Worm (Caenorhabditis elegans) whole organism, young adult: ENCODE results near the gene F25G6.8.

Experiments used
- B0019.2 ChIP-seq: fragments of 200-800 bp; sonication (Bioruptor generic); conservative IDR thresholded peaks from 2 replicates; pipeline ENCODE4 v1.3.6; 2022; ENCODE audit warnings: missing genetic modification reagents, missing genetic modification characterization, missing compliant biosample characterization
- B0336.3 ChIP-seq: fragments of 200-800 bp; sonication (Bioruptor generic); IDR thresholded peaks from 2 replicates; pipeline ENCODE4 v1.3.6; 2022; ENCODE audit warnings: missing genetic modification characterization, missing compliant biosample characterization
- C17E4.6 ChIP-seq: fragments of 200-800 bp; sonication (Bioruptor generic); IDR thresholded peaks from 2 replicates; pipeline ENCODE4 v1.3.6; 2022; ENCODE audit warnings: missing genetic modification reagents, missing genetic modification characterization, missing compliant biosample characterization
- F52B5.7 ChIP-seq: sonication (generic microtip); optimal IDR thresholded peaks from 2 replicates; lab custom pipeline; 2016; ENCODE audit warnings: mild to moderate bottlenecking, missing genetic modification characterization, missing compliant biosample characterization
- K11D2.4 ChIP-seq: fragments of 200-800 bp; sonication (Bioruptor generic); IDR thresholded peaks from 2 replicates; pipeline ENCODE4 v1.3.6; 2022; ENCODE audit warnings: missing genetic modification reagents, missing genetic modification characterization, missing compliant biosample characterization
- K12H6.12 ChIP-seq: fragments of 200-800 bp; sonication (Bioruptor generic); optimal IDR thresholded peaks from 2 replicates; lab custom pipeline; 2018; ENCODE audit warnings: mild to moderate bottlenecking, missing genetic modification characterization, missing compliant biosample characterization
- Y56A3A.18 ChIP-seq: fragments of 200-800 bp; sonication (Bioruptor generic); IDR thresholded peaks from 2 replicates; pipeline ENCODE4 v1.3.6; 2022; ENCODE audit warnings: missing genetic modification reagents, missing genetic modification characterization, missing compliant biosample characterization
- ZK185.1 ChIP-seq: sonication (generic microtip); optimal IDR thresholded peaks from 2 replicates; lab custom pipeline; 2016; ENCODE audit warnings: mild to moderate bottlenecking, missing genetic modification characterization, missing compliant biosample characterization; ENCODE audit not compliant: poor library complexity, severe bottlenecking
- atf-7 ChIP-seq: sonication (generic microtip); optimal IDR thresholded peaks from 2 replicates; lab custom pipeline; 2017; ENCODE audit warnings: mild to moderate bottlenecking, missing genetic modification characterization, missing compliant biosample characterization
- athp-1 ChIP-seq: sonication (generic microtip); optimal IDR thresholded peaks from 2 replicates; lab custom pipeline; 2017; ENCODE audit warnings: mild to moderate bottlenecking, missing genetic modification characterization, missing compliant biosample characterization
- attf-5 ChIP-seq: fragments of 200-800 bp; sonication (Bioruptor generic); optimal IDR thresholded peaks from 2 replicates; lab custom pipeline; 2018; ENCODE audit warnings: mild to moderate bottlenecking, missing genetic modification characterization, missing compliant biosample characterization
- bed-1 ChIP-seq: fragments of 200-800 bp; sonication (Bioruptor generic); IDR thresholded peaks from 2 replicates; pipeline ENCODE4 v1.3.6; 2022; ENCODE audit warnings: missing genetic modification reagents, missing genetic modification characterization, missing compliant biosample characterization
- cebp-1 ChIP-seq, 2 experiments: fragments of 200-800 bp in 1 of 2; sonication (Bioruptor generic) in 1 of 2; sonication (generic microtip) in 1 of 2; IDR thresholded peaks in 1 of 2; optimal IDR thresholded peaks in 1 of 2; 2 replicates each; pipeline versions ENCODE4 v1.3.6 to Lab custom; 2017 to 2022; ENCODE audit warnings: missing compliant biosample characterization in 2 of 2, missing genetic modification characterization in 2 of 2, mild to moderate bottlenecking in 1 of 2, missing genetic modification reagents in 1 of 2, moderate library complexity in 1 of 2
- ceh-100 ChIP-seq: fragments of 200-800 bp; sonication (Bioruptor generic); IDR thresholded peaks from 2 replicates; pipeline ENCODE4 v1.3.6; 2022; ENCODE audit warnings: missing genetic modification reagents, missing genetic modification characterization, missing compliant biosample characterization
- ceh-27 ChIP-seq: fragments of 200-800 bp; sonication (Bioruptor generic); optimal IDR thresholded peaks from 2 replicates; lab custom pipeline; 2018; ENCODE audit warnings: mild to moderate bottlenecking, missing genetic modification characterization, moderate library complexity, missing compliant biosample characterization
- chd-7 ChIP-seq: sonication (generic microtip); optimal IDR thresholded peaks from 2 replicates; lab custom pipeline; 2016; ENCODE audit warnings: mild to moderate bottlenecking, missing genetic modification characterization, moderate library complexity, missing compliant biosample characterization
- dox-1 ChIP-seq: fragments of 200-800 bp; sonication (Bioruptor generic); IDR thresholded peaks from 2 replicates; pipeline ENCODE4 v1.3.6; 2022; ENCODE audit warnings: missing genetic modification reagents, missing genetic modification characterization, missing compliant biosample characterization
- dpl-1 ChIP-seq: fragments of 150-350 bp; optimal IDR thresholded peaks from 2 replicates; lab custom pipeline; 2014; ENCODE audit warnings: missing biosample characterization, missing genetic modification reagents, missing genetic modification characterization
- efl-1 ChIP-seq: fragments of 150-350 bp; optimal IDR thresholded peaks from 2 replicates; lab custom pipeline; 2014; ENCODE audit warnings: missing biosample characterization, missing genetic modification reagents, missing genetic modification characterization
- egl-44 ChIP-seq: fragments of 200-800 bp; sonication (Bioruptor generic); IDR thresholded peaks from 2 replicates; pipeline ENCODE4 v1.3.6; 2022; ENCODE audit warnings: missing genetic modification reagents, missing genetic modification characterization, missing compliant biosample characterization
- him-1 ChIP-seq: sonication (generic microtip); optimal IDR thresholded peaks from 2 replicates; lab custom pipeline; 2016; ENCODE audit warnings: missing genotype, missing genetic modification reagents, missing genetic modification characterization, missing compliant biosample characterization
- hmg-1.2 ChIP-seq: fragments of 200-800 bp; sonication (Bioruptor generic); IDR thresholded peaks from 2 replicates; pipeline ENCODE4 v1.3.6; 2022; ENCODE audit warnings: missing genetic modification reagents, missing genetic modification characterization, missing compliant biosample characterization
- hsf-1 ChIP-seq: fragments of 200-800 bp; sonication (Bioruptor generic); IDR thresholded peaks from 2 replicates; pipeline ENCODE4 v1.3.6; 2022; ENCODE audit warnings: missing genetic modification reagents, missing genetic modification characterization, missing compliant biosample characterization
- lin-26 ChIP-seq: fragments of 200-800 bp; sonication (Bioruptor generic); IDR thresholded peaks from 2 replicates; pipeline ENCODE4 v1.3.6; 2022; ENCODE audit warnings: missing genetic modification reagents, missing genetic modification characterization, missing compliant biosample characterization
- lin-54 ChIP-seq: fragments of 200-800 bp; sonication (Bioruptor generic); optimal IDR thresholded peaks from 2 replicates; lab custom pipeline; 2018; ENCODE audit warnings: mild to moderate bottlenecking, missing genetic modification characterization, missing compliant biosample characterization
- lir-1 ChIP-seq: fragments of 200-800 bp; sonication (Bioruptor generic); conservative IDR thresholded peaks from 2 replicates; pipeline ENCODE4 v1.3.6; 2022; ENCODE audit warnings: missing genetic modification reagents, missing genetic modification characterization, missing compliant biosample characterization
- lsl-1 ChIP-seq: fragments of 200-800 bp; sonication (Bioruptor generic); optimal IDR thresholded peaks from 2 replicates; lab custom pipeline; 2018; ENCODE audit warnings: mild to moderate bottlenecking, missing genetic modification characterization, moderate library complexity, missing compliant biosample characterization
- madf-6 ChIP-seq: fragments of 200-800 bp; sonication (Bioruptor generic); IDR thresholded peaks from 2 replicates; pipeline ENCODE4 v1.3.6; 2022; ENCODE audit warnings: missing genetic modification reagents, missing genetic modification characterization, missing compliant biosample characterization
- mcd-1 ChIP-seq: fragments of 200-800 bp; sonication (Bioruptor generic); IDR thresholded peaks from 2 replicates; pipeline ENCODE4 v1.3.6; 2022; ENCODE audit warnings: missing genetic modification reagents, missing genetic modification characterization, missing compliant biosample characterization
- mel-28 ChIP-seq: sonication (generic microtip); optimal IDR thresholded peaks from 2 replicates; lab custom pipeline; 2016; ENCODE audit warnings: borderline replicate concordance, mild to moderate bottlenecking, missing genetic modification characterization, missing compliant biosample characterization
- mes-4 ChIP-seq: sonication (generic microtip); optimal IDR thresholded peaks from 2 replicates; lab custom pipeline; 2016; ENCODE audit warnings: missing genotype, missing genetic modification characterization, missing compliant biosample characterization
- nfya-2 ChIP-seq: fragments of 200-800 bp; sonication (Bioruptor generic); IDR thresholded peaks from 2 replicates; pipeline ENCODE4 v1.3.6; 2022; ENCODE audit warnings: missing genetic modification reagents, missing genetic modification characterization, missing compliant biosample characterization
- nfyb-1 ChIP-seq: fragments of 200-800 bp; sonication (Bioruptor generic); IDR thresholded peaks from 2 replicates; pipeline ENCODE4 v1.3.6; 2022; ENCODE audit warnings: missing genetic modification reagents, missing genetic modification characterization, missing compliant biosample characterization
- nhr-90 ChIP-seq: sonication (generic microtip); optimal IDR thresholded peaks from 2 replicates; lab custom pipeline; 2016; ENCODE audit warnings: missing genotype, mild to moderate bottlenecking, missing genetic modification characterization, missing compliant biosample characterization
- pha-4 ChIP-seq: fragments of 150-350 bp; sonication (generic microtip); optimal IDR thresholded peaks from 2 replicates; lab custom pipeline; 2014; ENCODE audit warnings: missing biosample characterization, missing genetic modification reagents, missing genetic modification characterization
- rec-8 ChIP-seq, 2 experiments: sonication (generic microtip); optimal IDR thresholded peaks; 2 replicates each; lab custom pipeline; 2016; ENCODE audit warnings: mild to moderate bottlenecking in 2 of 2, missing genetic modification characterization in 2 of 2, missing genetic modification reagents in 2 of 2, missing genotype in 2 of 2, missing biosample characterization in 1 of 2, missing compliant biosample characterization in 1 of 2, moderate library complexity in 1 of 2
- repo-1 ChIP-seq: sonication (generic microtip); optimal IDR thresholded peaks from 2 replicates; lab custom pipeline; 2017; ENCODE audit warnings: mild to moderate bottlenecking, missing genetic modification characterization, missing compliant biosample characterization
- sdz-38 ChIP-seq: sonication (generic microtip); optimal IDR thresholded peaks from 2 replicates; lab custom pipeline; 2016; ENCODE audit warnings: missing genotype, missing genetic modification characterization, missing compliant biosample characterization
- snpc-1.1 ChIP-seq: sonication (generic microtip); optimal IDR thresholded peaks from 2 replicates; lab custom pipeline; 2017; ENCODE audit warnings: missing genetic modification characterization, mild to moderate bottlenecking, missing compliant biosample characterization, antibody characterized with exemption, moderate library complexity, missing genotype, missing genetic modification reagents; ENCODE audit not compliant: insufficient read depth
- snpc-4 ChIP-seq, 5 experiments: fragments of 150-350 bp in 1 of 5; sonication (generic microtip) in 4 of 5; optimal IDR thresholded peaks; 2 replicates each; lab custom pipeline; 2014 to 2018; ENCODE audit warnings: missing genetic modification characterization in 5 of 5, missing biosample characterization in 3 of 5, antibody characterized with exemption in 2 of 5, mild to moderate bottlenecking in 2 of 5, missing compliant biosample characterization in 2 of 5, missing genotype in 2 of 5, moderate library complexity in 2 of 5, missing genetic modification reagents in 1 of 5
- tbx-9 ChIP-seq: sonication (generic microtip); optimal IDR thresholded peaks from 2 replicates; lab custom pipeline; 2016; ENCODE audit warnings: borderline replicate concordance, missing genetic modification characterization, inconsistent platforms, missing compliant biosample characterization
- tlf-1 ChIP-seq: fragments of 200-800 bp; sonication (Bioruptor generic); optimal IDR thresholded peaks from 2 replicates; lab custom pipeline; 2018; ENCODE audit warnings: mild to moderate bottlenecking, missing genetic modification characterization, missing compliant biosample characterization
- zim-3 ChIP-seq: sonication (generic microtip); optimal IDR thresholded peaks from 2 replicates; lab custom pipeline; 2017; ENCODE audit warnings: mild to moderate bottlenecking, missing genetic modification characterization, moderate library complexity, missing compliant biosample characterization
- ztf-18 ChIP-seq: sonication (generic microtip); optimal IDR thresholded peaks from 2 replicates; lab custom pipeline; 2016; ENCODE audit warnings: missing genotype, mild to moderate bottlenecking, missing genetic modification characterization, missing compliant biosample characterization
- ztf-22 ChIP-seq: fragments of 200-800 bp; sonication (Bioruptor generic); optimal IDR thresholded peaks from 2 replicates; lab custom pipeline; 2018; ENCODE audit warnings: mild to moderate bottlenecking, missing genetic modification characterization, moderate library complexity, missing compliant biosample characterization

The F25G6.8 gene

DNA sequence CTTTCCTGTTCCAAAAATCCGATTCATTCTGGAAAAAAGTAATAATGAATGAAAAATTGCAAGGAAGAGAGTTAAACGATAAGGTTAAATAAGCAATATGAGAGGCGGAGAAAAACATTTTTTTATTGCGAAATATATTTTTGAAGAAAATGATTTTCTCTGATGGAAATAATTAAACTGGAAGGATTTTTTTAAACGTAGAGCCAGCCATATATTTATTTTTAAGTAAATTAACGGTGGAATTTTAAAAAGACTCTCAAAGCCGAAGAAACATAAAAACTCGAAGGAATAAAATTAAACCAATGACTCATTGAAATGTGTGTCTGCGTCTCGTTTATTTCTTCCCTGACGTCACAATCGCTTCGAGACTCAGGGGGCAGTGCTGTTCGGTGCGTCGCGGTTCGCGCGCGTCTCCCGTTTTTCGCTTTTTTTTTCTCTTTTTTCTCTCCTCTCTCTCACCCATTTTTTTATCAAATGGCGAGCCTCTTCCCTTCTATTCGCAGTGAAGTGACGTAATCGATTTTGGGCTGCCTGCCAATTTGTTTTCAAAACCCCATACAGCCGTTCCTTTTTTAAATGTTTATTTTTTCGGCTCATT, 41.2 kb upstream of the F25G6.8 start, which contains the start of gene vps-60 (continued):
- TF ChIP-seq rec-8 (tag; optimal IDR thresholded peaks at IDR 0.05; lab: Kevin White, UChicago) (no peak), attf-5 (GFP tag; lab: Kevin White, UChicago) (peak; percentile 97), nhr-90 (peak; percentile 48), nfya-2 (GFP tag; lab: Robert Waterston, UW) (no peak), ceh-100 (GFP tag; lab: Robert Waterston, UW) (peak; percentile 57; the same call in 1 of the 2 replicates), madf-6 (GFP tag; lab: Robert Waterston, UW) (peak; percentile 85), hmg-1.2 (GFP tag; lab: Robert Waterston, UW) (peak; percentile 77), lsl-1 (GFP tag; lab: Kevin White, UChicago) (peak; percentile 62), lin-54 (GFP tag; lab: Kevin White, UChicago) (peak; percentile 73), him-1 (no peak), chd-7 (tag; lab: Kevin White, UChicago) (peak; percentile 68), tbx-9 (tag; lab: Kevin White, UChicago) (no peak), B0336.3 (GFP tag; lab: Robert Waterston, UW) (peak; percentile 85), cebp-1 (GFP tag; IDR thresholded peaks at IDR 0.05; lab: Robert Waterston, UW) (peak; percentile 73), cebp-1 (tag; optimal IDR thresholded peaks at IDR 0.05; lab: Kevin White, UChicago) (peak; percentile 92), repo-1 (tag; lab: Kevin White, UChicago) (peak; percentile 20), K12H6.12 (tag; lab: Kevin White, UChicago) (peak; percentile 92), lir-1 (GFP tag; lab: Robert Waterston, UW) (peak; percentile 39; the same call in 1 of the 2 replicates), F52B5.7 (tag; lab: Kevin White, UChicago) (no peak), tlf-1 (GFP tag; lab: Kevin White, UChicago) (peak; percentile 80), atf-7 (tag; lab: Kevin White, UChicago) (peak; percentile 95), ztf-22 (GFP tag; lab: Kevin White, UChicago) (peak; percentile 63), snpc-1.1 (peak; percentile 45), snpc-4 (GFP tag; optimal IDR thresholded peaks at IDR 0.05; lab: Kevin White, UChicago) (peak; percentile 49), snpc-4 (tag; optimal IDR thresholded peaks at IDR 0.05; lab: Kevin White, UChicago) (peak; percentile 69 to 80 (median 76)), zim-3 (tag; lab: Kevin White, UChicago) (no peak), Y56A3A.18 (peak; percentile 70; the same call in 1 of the 2 replicates), K11D2.4 (GFP tag; lab: Robert Waterston, UW) (peak; percentile 92), dpl-1 (peak; percentile 70), B0019.2 (GFP tag; lab: Robert Waterston, UW) (no peak), ztf-18 (tag; lab: Kevin White, UChicago) (peak; percentile 68), athp-1 (peak; percentile 81), mes-4 (tag; lab: Kevin White, UChicago) (no peak), lin-26 (peak; percentile 55), C17E4.6 (0 out of 2 replicates have a peak, but pooled peaks have one; percentile 37), pha-4 (tag; lab: Kevin White, UChicago) (peak; percentile 82), bed-1 (no peak), efl-1 (GFP tag; lab: Kevin White, UChicago) (peak; percentile 67), mcd-1 (GFP tag; lab: Robert Waterston, UW) (peak; percentile 82), dox-1 (GFP tag; lab: Robert Waterston, UW) (peak; percentile 89), ZK185.1 (tag; lab: Kevin White, UChicago) (peak; percentile 21), sdz-38 (tag; lab: Kevin White, UChicago) (no peak), egl-44 (GFP tag; lab: Robert Waterston, UW) (peak; percentile 77), mel-28 (no peak), nfyb-1 (GFP tag; lab: Robert Waterston, UW) (peak; percentile 78), hsf-1 (no peak), ceh-27 (GFP tag; lab: Kevin White, UChicago) (peak; percentile 86)
